Worm (Caenorhabditis elegans): ENCODE measurements around the gene F37C12.21.

The F37C12.21 gene

ce11 chrIII:7181822-7182221 is 6.3 kb upstream of the F37C12.21 start, which contains the start of gene epg-4 (continued):
- TF ChIP-seq dpff-1 (tag; optimal IDR thresholded peaks at IDR 0.05): no peak
- peak; percentile 53 for TF ChIP-seq nhr-80 (tag; optimal IDR thresholded peaks at IDR 0.05)
- no peak for TF ChIP-seq bed-2 (GFP tag; IDR thresholded peaks at IDR 0.05)
- TF ChIP-seq nhr-27 (tag; optimal IDR thresholded peaks at IDR 0.05): no peak
- peak in 1 of 2 experiments; percentile 49 for TF ChIP-seq let-607 (tag; optimal IDR thresholded peaks at IDR 0.05)
- no peak for TF ChIP-seq C17E4.6 (GFP tag; IDR thresholded peaks at IDR 0.05)
- no peak for TF ChIP-seq snpc-1.1 (tag; optimal IDR thresholded peaks at IDR 0.05; ENCODE audit: insufficient read depth)
- TF ChIP-seq tbx-9 (tag; optimal IDR thresholded peaks at IDR 0.05; ENCODE audit: borderline replicate concordance): no peak
- TF ChIP-seq F10E7.11 (tag; optimal IDR thresholded peaks at IDR 0.05): no peak
- no peak for TF ChIP-seq hlh-26 (GFP tag; conservative IDR thresholded peaks at IDR 0.05)
- TF ChIP-seq let-526 (GFP tag; IDR thresholded peaks at IDR 0.05): no peak
- TF ChIP-seq ceh-58 (GFP tag; IDR thresholded peaks at IDR 0.05): no peak
- no peak for TF ChIP-seq hmg-20 (GFP tag; IDR thresholded peaks at IDR 0.05)
- TF ChIP-seq ztf-28 (GFP tag; IDR thresholded peaks at IDR 0.05): no peak
- TF ChIP-seq zim-3 (tag; optimal IDR thresholded peaks at IDR 0.05): peak; percentile 30
- peak; percentile 14; the same call in 1 of the 2 replicates for TF ChIP-seq madf-8 (GFP tag; conservative IDR thresholded peaks at IDR 0.05)
- TF ChIP-seq nhr-120 (GFP tag; IDR thresholded peaks at IDR 0.05): no peak
- TF ChIP-seq him-1 (tag; optimal IDR thresholded peaks at IDR 0.05): no peak
- TF ChIP-seq unc-130 (GFP tag; optimal IDR thresholded peaks at IDR 0.05): peak; percentile 29
- TF ChIP-seq nfya-2 (GFP tag; IDR thresholded peaks at IDR 0.05): no peak
- no peak for TF ChIP-seq Y53F4B.3 (GFP tag; IDR thresholded peaks at IDR 0.05)
- TF ChIP-seq hlh-12 (tag; optimal IDR thresholded peaks at IDR 0.05): no peak
- TF ChIP-seq bed-1 (GFP tag; IDR thresholded peaks at IDR 0.05): no peak
- TF ChIP-seq ceh-40 (GFP tag; IDR thresholded peaks at IDR 0.05): no peak
- peak; percentile 71 for TF ChIP-seq F49E8.2 (tag; optimal IDR thresholded peaks at IDR 0.05; ENCODE audit: insufficient read depth)
- TF ChIP-seq snpc-3.4 (tag; optimal IDR thresholded peaks at IDR 0.05): peak; percentile 9
- no peak for TF ChIP-seq akir-1 (GFP tag; optimal IDR thresholded peaks at IDR 0.05)
- TF ChIP-seq F39B2.1 (GFP tag; IDR thresholded peaks at IDR 0.05): no peak
- TF ChIP-seq T26A5.8 (tag; optimal IDR thresholded peaks at IDR 0.05): no peak
- no peak for TF ChIP-seq attf-3 (GFP tag; conservative IDR thresholded peaks at IDR 0.05)
- TF ChIP-seq ztf-22 (GFP tag; optimal IDR thresholded peaks at IDR 0.05): no peak
- peak; percentile 89 for TF ChIP-seq attf-5 (GFP tag; optimal IDR thresholded peaks at IDR 0.05)
- no peak; the same call in 1 of the 2 replicates for TF ChIP-seq Y95B8A.8 (GFP tag; IDR thresholded peaks at IDR 0.05)
- peak; percentile 25 for TF ChIP-seq ztf-18 (tag; optimal IDR thresholded peaks at IDR 0.05)
- no peak for TF ChIP-seq ceh-79 (tag; optimal IDR thresholded peaks at IDR 0.05)
- 0 out of 2 replicates have a peak, but pooled peaks have one; percentile 45 for TF ChIP-seq Y53G8AR.9 (GFP tag; conservative IDR thresholded peaks at IDR 0.05)
- peak; percentile 70 for TF ChIP-seq B0336.3 (GFP tag; IDR thresholded peaks at IDR 0.05)
- no peak for TF ChIP-seq F22D6.2 (tag; optimal IDR thresholded peaks at IDR 0.05)
- TF ChIP-seq egl-44 (GFP tag; IDR thresholded peaks at IDR 0.05): no peak
- TF ChIP-seq aptf-3 (GFP tag; IDR thresholded peaks at IDR 0.05): 0 out of 2 replicates have a peak, but pooled peaks have one; percentile 76
- TF ChIP-seq lsl-1 (GFP tag; optimal IDR thresholded peaks at IDR 0.05): no peak
- no peak for TF ChIP-seq madf-10 (tag; optimal IDR thresholded peaks at IDR 0.05)
- TF ChIP-seq zfh-2 (GFP tag; conservative IDR thresholded peaks at IDR 0.05): no peak
- no peak for TF ChIP-seq sdz-38 (tag; optimal IDR thresholded peaks at IDR 0.05)
- peak; percentile 0 for TF ChIP-seq somi-1 (GFP tag; optimal IDR thresholded peaks at IDR 0.05)
- peak; percentile 18 for TF ChIP-seq efl-1 (GFP tag; optimal IDR thresholded peaks at IDR 0.05)
- TF ChIP-seq Y56A3A.18 (GFP tag; IDR thresholded peaks at IDR 0.05): no peak
- TF ChIP-seq D2030.7 (GFP tag; IDR thresholded peaks at IDR 0.05): peak; percentile 27; the same call in 1 of the 2 replicates
- TF ChIP-seq lin-40 (tag; optimal IDR thresholded peaks at IDR 0.05): no peak

Data from whole organism, young adult.